Worm (Caenorhabditis elegans) whole organism, L4 larva: ENCODE measurements around the gene twk-10.

ENCODE experiments used
- F10B5.3 ChIP-seq: sonication (generic microtip); optimal IDR thresholded peaks from 2 replicates; lab custom pipeline; 2016; ENCODE audit warnings: mild to moderate bottlenecking, missing genetic modification characterization, missing compliant biosample characterization
- T20F7.1 ChIP-seq: fragments of 200-800 bp; sonication (Bioruptor generic); optimal IDR thresholded peaks from 2 replicates; lab custom pipeline; 2018; ENCODE audit warnings: mild to moderate bottlenecking, missing genetic modification characterization, missing compliant biosample characterization
- T26A8.4 ChIP-seq: fragments of 200-800 bp; sonication (Bioruptor generic); IDR thresholded peaks from 2 replicates; pipeline ENCODE4 v1.3.6; 2022; ENCODE audit warnings: missing genetic modification characterization, missing compliant biosample characterization
- Y105C5A.15 ChIP-seq: fragments of 200-800 bp; sonication (Bioruptor generic); IDR thresholded peaks from 2 replicates; pipeline ENCODE4 v1.3.6; 2022; ENCODE audit warnings: missing genetic modification characterization, missing compliant biosample characterization
- Y5F2A.4 ChIP-seq: fragments of 200-800 bp; sonication (Bioruptor generic); optimal IDR thresholded peaks from 2 replicates; lab custom pipeline; 2018; ENCODE audit warnings: mild to moderate bottlenecking, missing genetic modification characterization, missing compliant biosample characterization
- ZK337.2 ChIP-seq: fragments of 200-800 bp; sonication (Bioruptor generic); IDR thresholded peaks from 2 replicates; pipeline ENCODE4 v1.3.6; 2022; ENCODE audit warnings: missing genetic modification reagents, missing genetic modification characterization, missing compliant biosample characterization
- aha-1 ChIP-seq: fragments of 150-350 bp; peaks from one replicate; lab custom pipeline; 2014; ENCODE audit warnings: missing biosample characterization, missing genetic modification characterization
- ama-1 ChIP-seq: fragments of 150-350 bp; optimal IDR thresholded peaks from 2 replicates; lab custom pipeline; 2014; ENCODE audit warnings: inconsistent platforms, mixed read lengths
- arid-1 ChIP-seq: fragments of 200-800 bp; sonication (Bioruptor generic); conservative IDR thresholded peaks from 2 replicates; pipeline ENCODE4 v1.3.6; 2022; ENCODE audit warnings: missing genetic modification reagents, missing genetic modification characterization, missing compliant biosample characterization
- attf-4 ChIP-seq: sonication (generic microtip); optimal IDR thresholded peaks from 3 replicates; lab custom pipeline; 2017; ENCODE audit warnings: missing biosample characterization, missing genetic modification characterization
- ceh-20 ChIP-seq: fragments of 200-800 bp; sonication (Bioruptor generic); IDR thresholded peaks from 2 replicates; pipeline ENCODE4 v1.3.6; 2022; ENCODE audit warnings: missing genetic modification reagents, missing genetic modification characterization, missing compliant biosample characterization
- ceh-28 ChIP-seq: fragments of 150-350 bp; optimal IDR thresholded peaks from 2 replicates; lab custom pipeline; 2014; ENCODE audit warnings: missing biosample characterization, missing genetic modification reagents, missing genetic modification characterization
- ceh-62 ChIP-seq: sonication (generic microtip); optimal IDR thresholded peaks from 2 replicates; lab custom pipeline; 2017; ENCODE audit warnings: missing biosample characterization, missing genetic modification characterization
- cey-2 ChIP-seq: sonication (generic microtip); optimal IDR thresholded peaks from 3 replicates; lab custom pipeline; 2017; ENCODE audit warnings: missing genetic modification characterization, mild to moderate bottlenecking, missing compliant biosample characterization, antibody characterized with exemption, borderline replicate concordance; ENCODE audit not compliant: insufficient read depth
- ctbp-1 ChIP-seq: fragments of 200-800 bp; sonication (Bioruptor generic); IDR thresholded peaks from 2 replicates; pipeline ENCODE4 v1.3.6; 2022; ENCODE audit warnings: missing genetic modification reagents, missing genetic modification characterization, missing compliant biosample characterization
- daf-16 ChIP-seq, 3 experiments: sonication (generic microtip); optimal IDR thresholded peaks; 2 replicates each; lab custom pipeline; 2016 to 2017; ENCODE audit warnings: missing genetic modification characterization in 3 of 3, missing genetic modification reagents in 3 of 3, mild to moderate bottlenecking in 2 of 3, missing compliant biosample characterization in 2 of 3, missing biosample characterization in 1 of 3, moderate library complexity in 1 of 3
- daf-19 ChIP-seq: fragments of 200-800 bp; sonication (Bioruptor generic); conservative IDR thresholded peaks from 2 replicates; pipeline ENCODE4 v1.3.6; 2022; ENCODE audit warnings: missing genetic modification characterization, missing compliant biosample characterization
- dmd-6 ChIP-seq: fragments of 200-800 bp; sonication (Bioruptor generic); IDR thresholded peaks from 2 replicates; pipeline ENCODE4 v1.3.6; 2022; ENCODE audit warnings: missing genetic modification reagents, missing genetic modification characterization, missing compliant biosample characterization
- dpl-1 ChIP-seq: fragments of 150-350 bp; optimal IDR thresholded peaks from 2 replicates; lab custom pipeline; 2014; ENCODE audit warnings: missing biosample characterization, missing genetic modification reagents, missing genetic modification characterization
- hif-1 ChIP-seq, 2 experiments: sonication (generic microtip); optimal IDR thresholded peaks; 2 replicates each; lab custom pipeline; 2016 to 2017; ENCODE audit warnings: missing compliant biosample characterization in 2 of 2, missing genetic modification characterization in 2 of 2, missing genetic modification reagents in 2 of 2, missing genotype in 2 of 2, mild to moderate bottlenecking in 1 of 2
- hlh-11 ChIP-seq: fragments of 200-800 bp; sonication (Bioruptor generic); optimal IDR thresholded peaks from 2 replicates; lab custom pipeline; 2018; ENCODE audit warnings: mild to moderate bottlenecking, missing genetic modification characterization, missing compliant biosample characterization
- hlh-30 ChIP-seq: sonication (generic microtip); optimal IDR thresholded peaks from 2 replicates; lab custom pipeline; 2017; ENCODE audit warnings: antibody characterized with exemption, mild to moderate bottlenecking, missing genetic modification characterization, missing compliant biosample characterization; ENCODE audit not compliant: insufficient read depth
- hmg-1.1 ChIP-seq: fragments of 200-800 bp; sonication (Bioruptor generic); IDR thresholded peaks from 2 replicates; pipeline ENCODE4 v1.3.6; 2022; ENCODE audit warnings: missing genetic modification reagents, missing genetic modification characterization, missing compliant biosample characterization
- lim-7 ChIP-seq: fragments of 200-800 bp; sonication (Bioruptor generic); IDR thresholded peaks from 2 replicates; pipeline ENCODE4 v1.3.6; 2022; ENCODE audit warnings: missing genetic modification characterization, missing compliant biosample characterization
- lin-38 ChIP-seq: fragments of 200-800 bp; sonication (Bioruptor generic); IDR thresholded peaks from 2 replicates; pipeline ENCODE4 v1.3.6; 2022; ENCODE audit warnings: missing genetic modification reagents, missing genetic modification characterization, missing compliant biosample characterization
- lsy-2 ChIP-seq, 2 experiments: fragments of 150-350 bp in 1 of 2; sonication (generic microtip) in 1 of 2; optimal IDR thresholded peaks; 2 replicates each; lab custom pipeline; 2014 to 2017; ENCODE audit warnings: missing biosample characterization in 2 of 2, missing genetic modification characterization in 2 of 2
- madf-5 ChIP-seq, 2 experiments: fragments of 200-800 bp; sonication (Bioruptor generic); IDR thresholded peaks; 2 replicates each; pipeline ENCODE4 v1.3.6; 2022; ENCODE audit warnings: missing compliant biosample characterization in 2 of 2, missing genetic modification characterization in 2 of 2
- madf-9 ChIP-seq: fragments of 200-800 bp; sonication (Bioruptor generic); conservative IDR thresholded peaks from 2 replicates; pipeline ENCODE4 v1.3.6; 2022; ENCODE audit warnings: missing genetic modification reagents, missing genetic modification characterization, missing compliant biosample characterization
- mdl-1 ChIP-seq, 2 experiments: fragments of 150-350 bp in 1 of 2; sonication (generic microtip) in 1 of 2; optimal IDR thresholded peaks; 2 replicates each; lab custom pipeline; 2014 to 2017; ENCODE audit warnings: missing biosample characterization in 2 of 2, missing genetic modification characterization in 2 of 2
- mep-1 ChIP-seq: fragments of 150-350 bp; sonication (generic microtip); optimal IDR thresholded peaks from 3 replicates; lab custom pipeline; 2014; ENCODE audit warnings: missing biosample characterization, missing genetic modification characterization
- mes-2 ChIP-seq: sonication (generic microtip); optimal IDR thresholded peaks from 2 replicates; lab custom pipeline; 2016; ENCODE audit warnings: missing genotype, mild to moderate bottlenecking, missing genetic modification characterization, missing compliant biosample characterization; ENCODE audit not compliant: poor library complexity, severe bottlenecking
- nhr-237 ChIP-seq: sonication (generic microtip); optimal IDR thresholded peaks from 2 replicates; lab custom pipeline; 2017; ENCODE audit warnings: missing biosample characterization, missing genetic modification characterization
- nhr-25 ChIP-seq: sonication (generic microtip); optimal IDR thresholded peaks from 2 replicates; lab custom pipeline; 2017; ENCODE audit warnings: missing genetic modification characterization, mild to moderate bottlenecking, missing compliant biosample characterization, antibody characterized with exemption, moderate library complexity, borderline replicate concordance; ENCODE audit not compliant: insufficient read depth
- nhr-28 ChIP-seq: fragments of 150-350 bp; optimal IDR thresholded peaks from 2 replicates; lab custom pipeline; 2014; ENCODE audit warnings: missing biosample characterization, missing genetic modification characterization
- nhr-48 ChIP-seq: sonication (generic microtip); optimal IDR thresholded peaks from 2 replicates; lab custom pipeline; 2016; ENCODE audit warnings: mild to moderate bottlenecking, missing genetic modification characterization, missing compliant biosample characterization
- nhr-6 ChIP-seq: fragments of 150-350 bp; optimal IDR thresholded peaks from 2 replicates; lab custom pipeline; 2014; ENCODE audit warnings: missing biosample characterization, missing genetic modification characterization
- php-3 ChIP-seq: fragments of 200-800 bp; sonication (Bioruptor generic); IDR thresholded peaks from 2 replicates; pipeline ENCODE4 v1.3.6; 2022; ENCODE audit warnings: missing genetic modification reagents, missing genetic modification characterization, missing compliant biosample characterization
- pqm-1 ChIP-seq: sonication (generic microtip); optimal IDR thresholded peaks from 2 replicates; lab custom pipeline; 2017; ENCODE audit warnings: missing biosample characterization, missing genetic modification characterization
- rbr-2 ChIP-seq: sonication (generic microtip); optimal IDR thresholded peaks from 2 replicates; lab custom pipeline; 2016; ENCODE audit warnings: missing genotype, missing genetic modification characterization, missing compliant biosample characterization
- sdz-12 ChIP-seq: fragments of 200-800 bp; sonication (Bioruptor generic); optimal IDR thresholded peaks from 2 replicates; lab custom pipeline; 2018; ENCODE audit warnings: mild to moderate bottlenecking, missing genetic modification characterization, missing compliant biosample characterization
- unc-62 ChIP-seq, 3 experiments: fragments of 150-350 bp in 1 of 3; sonication (generic microtip); optimal IDR thresholded peaks in 2 of 3; peaks in 1 of 3; 1 replicate in 1 of 3; 2 replicates in 2 of 3; lab custom pipeline; 2014 to 2017; ENCODE audit warnings: missing biosample characterization in 3 of 3, missing genetic modification characterization in 3 of 3, missing genetic modification reagents in 3 of 3, missing genotype in 1 of 3
- zfp-3 ChIP-seq: fragments of 200-800 bp; sonication (Bioruptor generic); conservative IDR thresholded peaks from 2 replicates; pipeline ENCODE4 v1.3.6; 2022; ENCODE audit warnings: missing genetic modification reagents, missing genetic modification characterization, missing compliant biosample characterization

The twk-10 gene

DNA sequence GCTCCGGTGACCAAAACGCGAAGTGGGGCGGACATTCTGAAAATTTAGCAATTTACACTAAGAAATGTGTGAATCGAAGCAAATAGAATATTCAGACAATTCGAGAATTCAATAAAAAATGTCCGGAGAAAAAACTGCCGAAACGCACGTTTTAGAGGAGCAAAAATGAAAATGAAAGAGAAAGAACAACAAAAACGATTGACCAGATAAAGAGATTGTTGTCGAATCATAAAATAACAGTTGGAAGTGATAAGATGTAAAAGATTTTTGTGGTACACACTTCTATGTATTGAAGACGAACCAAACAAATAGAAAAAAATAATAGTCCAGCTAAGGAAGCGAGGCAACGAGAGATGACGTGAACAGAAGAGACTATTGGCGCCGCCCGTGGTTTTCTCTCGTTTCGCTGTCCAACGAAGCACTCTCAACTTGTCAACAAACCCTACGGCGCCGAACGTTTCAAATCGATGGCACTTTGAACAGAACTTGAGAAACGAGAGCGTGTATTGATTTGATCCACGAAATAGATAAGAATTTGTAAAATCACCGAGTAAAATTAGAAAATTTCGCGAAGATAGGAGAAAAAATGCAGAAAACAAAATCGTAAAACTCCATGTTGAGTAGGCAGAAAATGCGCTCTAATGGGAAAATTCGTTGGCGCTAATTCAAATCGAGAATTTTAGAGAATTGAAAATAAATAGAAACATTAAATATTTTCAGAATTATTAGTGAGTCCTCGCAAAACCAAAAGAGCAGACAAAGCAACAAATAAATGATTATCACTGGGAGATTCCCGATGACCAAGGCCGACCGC, 35.4 kb upstream of the twk-10 start, which contains the start of gene mdh-1:
Gene mdh-1, minus strand, starts transcription at position 36 of the 814 bp plus-strand sequence.
- TF ChIP-seq dpl-1 (peak; percentile 39), T26A8.4 (GFP tag; lab: Robert Waterston, UW) (no peak), zfp-3 (GFP tag; lab: Robert Waterston, UW) (peak; percentile 13; the same call in 1 of the 2 replicates), ceh-28 (tag; lab: Kevin White, UChicago) (peak; percentile 14), nhr-48 (tag; lab: Kevin White, UChicago) (no peak), mdl-1 (tag; optimal IDR thresholded peaks at IDR 0.05; lab: Kevin White, UChicago) (no peak), daf-16 (GFP tag; optimal IDR thresholded peaks at IDR 0.05; lab: Kevin White, UChicago) (no peak), daf-16 (tag; optimal IDR thresholded peaks at IDR 0.05; lab: Kevin White, UChicago) (peak; percentile 46), daf-19 (GFP tag; lab: Robert Waterston, UW) (no peak), aha-1 (tag; lab: Kevin White, UChicago) (peak; percentile 92), mep-1 (peak; percentile 12), Y5F2A.4 (GFP tag; lab: Kevin White, UChicago) (no peak), nhr-28 (peak; percentile 33), sdz-12 (GFP tag; lab: Kevin White, UChicago) (no peak), madf-9 (0 out of 2 replicates have a peak, but pooled peaks have one; percentile 5), lim-7 (GFP tag; lab: Robert Waterston, UW) (0 out of 2 replicates have a peak, but pooled peaks have one; percentile 25), unc-62 (GFP tag; optimal IDR thresholded peaks at IDR 0.05 in 1 of 2; lab: Kevin White, UChicago) (peak in 1 of 2 experiments; percentile 97), unc-62 (tag; optimal IDR thresholded peaks at IDR 0.05; lab: Kevin White, UChicago) (no peak), pqm-1 (tag; lab: Kevin White, UChicago) (peak; percentile 10), madf-5 (GFP tag; IDR thresholded peaks at IDR 0.05; lab: Robert Waterston, UW) (no peak), nhr-237 (tag; lab: Kevin White, UChicago) (no peak), hlh-11 (tag; lab: Kevin White, UChicago) (no peak), mes-2 (tag; lab: Kevin White, UChicago) (peak; percentile 9), ZK337.2 (GFP tag; lab: Robert Waterston, UW) (no peak), hmg-1.1 (GFP tag; lab: Robert Waterston, UW) (no peak; the same call in 1 of the 2 replicates)

ce11 chrV:6517305-6518224, 34.6 kb upstream of the twk-10 start:
- TF ChIP-seq php-3 (0 out of 2 replicates have a peak, but pooled peaks have one; percentile 18), rbr-2 (tag; lab: Kevin White, UChicago) (no peak), nhr-6 (tag; lab: Kevin White, UChicago) (peak; percentile 64), ceh-20 (peak; percentile 56; the same call in 1 of the 2 replicates), nhr-28 (peak; percentile 38), F10B5.3 (tag; lab: Kevin White, UChicago) (no peak), arid-1 (GFP tag; lab: Robert Waterston, UW) (no peak), T20F7.1 (GFP tag; lab: Kevin White, UChicago) (no peak), cey-2 (tag; lab: Kevin White, UChicago) (peak; percentile 47), lin-38 (GFP tag; lab: Robert Waterston, UW) (no peak), mdl-1 (tag; optimal IDR thresholded peaks at IDR 0.05; lab: Kevin White, UChicago) (peak in 1 of 2 experiments; percentile 63), aha-1 (tag; lab: Kevin White, UChicago) (peak; percentile 99), ama-1 (peak; percentile 88), nhr-25 (tag; lab: Kevin White, UChicago) (peak; percentile 90), hlh-11 (tag; lab: Kevin White, UChicago) (peak; percentile 56), ctbp-1 (GFP tag; lab: Robert Waterston, UW) (0 out of 2 replicates have a peak, but pooled peaks have one; percentile 21), hlh-30 (tag; lab: Kevin White, UChicago) (peak; percentile 93), lsy-2 (tag; optimal IDR thresholded peaks at IDR 0.05; lab: Kevin White, UChicago) (peak in 1 of 2 experiments; percentile 68), daf-16 (GFP tag; optimal IDR thresholded peaks at IDR 0.05; lab: Kevin White, UChicago) (no peak), daf-16 (tag; optimal IDR thresholded peaks at IDR 0.05; lab: Kevin White, UChicago) (peak; percentile 10), attf-4 (tag; lab: Kevin White, UChicago) (no peak), sdz-12 (GFP tag; lab: Kevin White, UChicago) (no peak), hif-1 (tag; optimal IDR thresholded peaks at IDR 0.05; lab: Kevin White, UChicago) (peak; percentile 85 to 99), dmd-6 (GFP tag; lab: Robert Waterston, UW) (peak; percentile 40), Y105C5A.15 (no peak), ceh-62 (tag; lab: Kevin White, UChicago) (no peak)
